Fruit fly (Drosophila melanogaster): ENCODE data around the gene CG4928.

CG4928 gene

DNA sequence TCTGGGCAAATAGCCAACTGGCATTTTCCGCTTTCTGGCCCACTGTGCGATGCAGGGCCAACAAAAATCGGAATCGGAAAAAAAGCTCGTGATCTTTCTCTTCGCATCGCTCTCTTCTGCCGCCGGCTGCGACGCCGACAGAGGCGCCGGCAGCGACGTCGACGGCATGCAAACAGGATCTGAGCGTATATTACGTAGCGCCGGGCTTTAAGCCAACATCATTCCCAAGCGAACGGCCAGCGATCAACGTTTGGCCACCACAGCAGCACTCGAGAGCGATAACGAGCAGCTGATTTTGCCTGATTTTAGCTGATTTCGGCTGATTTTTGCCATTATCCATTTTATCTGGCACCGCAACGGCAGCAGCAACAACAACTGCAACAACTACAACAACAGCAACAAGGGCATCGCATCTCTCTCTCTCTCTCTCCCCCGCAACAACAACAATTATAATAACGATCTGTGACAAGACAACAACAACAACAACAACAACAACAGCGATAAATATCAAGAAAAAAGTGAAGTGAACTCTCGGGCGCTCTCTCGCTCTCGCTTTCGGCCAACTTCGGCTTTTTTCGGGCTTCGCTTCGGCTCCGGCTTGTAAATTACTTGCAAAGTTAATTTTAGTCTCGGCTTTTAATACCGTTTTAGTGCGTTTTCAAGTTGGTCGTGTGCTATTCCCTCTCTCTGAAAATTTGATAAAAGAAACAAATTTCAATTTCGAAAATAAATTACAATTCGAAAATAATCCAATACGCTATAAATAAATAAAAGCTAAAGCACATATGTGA lies at the start of gene CG4928:
Gene CG4928, plus strand, starts transcription at position 216 of the 791 bp plus-strand sequence.
- TF ChIP-seq Sin3A (optimal IDR thresholded peaks at IDR 0.05): no peak
- TF ChIP-seq h (optimal IDR thresholded peaks at IDR 0.05): no peak

DNA sequence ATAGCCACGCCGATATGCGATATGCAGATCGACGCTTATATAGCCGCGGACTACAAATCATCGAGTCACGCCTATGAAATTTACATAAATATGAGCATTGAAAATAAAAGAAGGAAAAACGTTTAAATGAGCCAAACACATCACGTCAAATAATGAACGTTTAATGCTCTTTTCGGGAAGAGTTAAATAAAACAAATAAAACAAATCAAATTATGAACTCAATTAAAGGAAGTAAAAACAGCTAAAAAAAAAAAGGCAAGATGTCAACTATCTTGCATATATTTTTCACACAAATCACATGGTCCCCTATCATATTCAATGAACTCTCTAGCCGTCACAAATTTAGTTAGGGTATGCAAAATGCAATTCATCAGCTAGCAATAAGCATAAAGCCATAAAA lies 45.4 kb upstream of the CG4928 start:
- no peak for TF ChIP-seq Sin3A (optimal IDR thresholded peaks at IDR 0.05)
- no peak for TF ChIP-seq ttk (optimal IDR thresholded peaks at IDR 0.05)
- no peak for TF ChIP-seq psq (optimal IDR thresholded peaks at IDR 0.05)
- TF ChIP-seq insv (optimal IDR thresholded peaks at IDR 0.05): no peak
- no peak for TF ChIP-seq h (optimal IDR thresholded peaks at IDR 0.05)
- TF ChIP-seq Myc (optimal IDR thresholded peaks at IDR 0.05): no peak

DNA sequence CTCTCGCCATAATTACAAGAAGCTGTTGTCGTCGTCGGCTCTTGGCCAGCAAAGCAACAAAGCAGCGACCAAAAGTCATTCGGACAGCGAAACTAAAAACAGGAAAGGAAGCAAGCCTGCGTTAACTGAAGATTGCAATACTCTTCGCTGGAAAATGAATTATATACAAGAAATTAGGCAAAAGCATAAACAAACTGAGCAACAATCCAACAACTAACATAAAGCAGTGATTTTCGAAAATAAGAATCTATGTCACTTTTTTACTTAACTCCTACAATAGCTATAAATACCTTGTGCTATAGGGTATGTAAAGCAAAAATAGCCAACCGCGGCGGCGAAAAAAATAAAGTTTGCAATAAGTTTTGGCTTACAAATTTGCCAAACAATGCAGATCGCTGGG lies 41.2 kb upstream of the CG4928 start:
- TF ChIP-seq ttk (optimal IDR thresholded peaks at IDR 0.05) (no peak), h (optimal IDR thresholded peaks at IDR 0.05) (no peak)

DNA sequence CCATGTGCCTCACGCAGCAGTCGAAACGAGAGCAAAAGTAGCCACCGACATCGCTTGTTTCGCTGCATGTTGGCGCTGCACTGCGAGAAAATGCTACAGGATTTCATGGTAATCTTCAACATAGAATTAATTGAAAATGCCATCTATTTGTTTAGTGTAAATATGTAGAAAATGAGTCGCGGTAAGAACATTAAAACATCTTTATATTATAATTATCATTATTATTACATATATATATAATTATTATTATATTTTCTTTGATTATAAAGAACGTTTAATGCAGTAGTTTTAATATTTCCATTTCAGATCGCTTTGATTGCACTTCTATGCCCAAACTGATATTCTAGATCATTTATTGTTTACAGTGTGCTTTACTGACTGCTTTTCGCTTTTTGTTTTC lies 39.9 kb upstream of the CG4928 start:
- no peak for TF ChIP-seq Sin3A (optimal IDR thresholded peaks at IDR 0.05)

DNA sequence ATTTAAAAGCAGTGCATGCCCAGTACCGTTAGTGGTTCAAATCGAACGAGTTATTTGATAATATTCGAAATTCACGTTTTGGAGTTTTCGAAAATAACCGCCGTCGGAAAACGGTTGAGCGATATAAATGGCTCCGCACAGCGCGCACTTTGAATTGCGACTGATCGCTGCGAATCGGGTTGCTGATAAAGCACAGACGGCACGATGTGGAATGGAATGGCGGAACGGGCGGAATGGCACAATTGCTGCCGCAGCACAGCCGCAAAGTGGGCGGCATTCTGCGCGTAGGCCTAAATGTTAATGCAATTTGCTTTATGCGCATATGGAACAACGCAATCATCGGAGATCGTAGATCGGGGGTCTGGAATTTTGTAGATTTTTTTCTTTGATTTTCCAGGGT lies 38.3 kb upstream of the CG4928 start:
- no peak for TF ChIP-seq psq (optimal IDR thresholded peaks at IDR 0.05)
- TF ChIP-seq Sin3A (optimal IDR thresholded peaks at IDR 0.05): no peak
- no peak for TF ChIP-seq insv (optimal IDR thresholded peaks at IDR 0.05)
- no peak for TF ChIP-seq Myc (optimal IDR thresholded peaks at IDR 0.05)
- no peak for TF ChIP-seq ttk (optimal IDR thresholded peaks at IDR 0.05)
- no peak for TF ChIP-seq h (optimal IDR thresholded peaks at IDR 0.05)

DNA sequence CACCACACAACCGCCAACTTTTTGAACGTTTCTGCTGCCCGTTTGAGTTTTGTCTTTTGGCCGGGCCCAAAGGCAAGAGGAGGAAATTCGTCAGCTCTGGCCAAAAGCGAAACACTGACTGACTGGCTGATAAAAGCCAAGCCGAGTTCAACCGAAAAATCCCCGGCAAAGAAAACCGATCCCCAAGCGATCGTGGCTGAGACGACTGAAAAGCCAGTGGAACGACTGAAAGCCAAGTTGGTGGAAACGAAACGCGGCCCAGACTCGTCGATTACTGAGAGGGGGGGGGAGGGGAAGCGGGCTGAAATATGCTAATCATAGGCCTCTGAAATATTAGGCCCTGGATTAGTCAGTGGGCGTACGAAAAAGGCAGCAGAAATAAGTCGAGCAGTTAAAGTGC lies 36.6 kb upstream of the CG4928 start, which contains the start of gene CG13003:
Gene CG13003, minus strand, starts transcription at position 120 of the 400 bp plus-strand sequence.
- TF ChIP-seq insv (optimal IDR thresholded peaks at IDR 0.05) (no peak), ttk (optimal IDR thresholded peaks at IDR 0.05) (no peak), psq (optimal IDR thresholded peaks at IDR 0.05) (no peak), Myc (optimal IDR thresholded peaks at IDR 0.05) (no peak), h (optimal IDR thresholded peaks at IDR 0.05) (no peak), Sin3A (optimal IDR thresholded peaks at IDR 0.05) (no peak)

DNA sequence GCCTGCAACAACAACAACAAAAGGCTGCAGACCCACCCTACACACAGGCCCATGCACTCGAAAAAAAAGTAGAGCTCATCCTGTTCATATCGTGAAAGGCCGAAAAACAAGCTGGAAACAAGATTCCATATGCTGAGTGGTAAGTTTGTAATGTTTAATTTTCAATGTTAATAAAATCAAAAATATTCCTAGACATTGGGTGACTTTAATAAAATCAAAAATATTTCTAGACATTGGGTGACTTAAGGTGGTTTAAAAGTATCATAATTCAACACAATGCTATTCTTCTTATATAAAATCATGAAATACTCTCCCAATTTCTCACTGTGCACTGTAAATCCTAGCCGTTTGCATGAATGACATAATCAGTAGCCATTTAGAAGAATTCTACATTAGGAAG lies 33.0 kb upstream of the CG4928 start:
- no peak for TF ChIP-seq Sin3A (optimal IDR thresholded peaks at IDR 0.05)
- no peak for TF ChIP-seq Myc (optimal IDR thresholded peaks at IDR 0.05)
- no peak for TF ChIP-seq insv (optimal IDR thresholded peaks at IDR 0.05)
- no peak for TF ChIP-seq psq (optimal IDR thresholded peaks at IDR 0.05)
- no peak for TF ChIP-seq h (optimal IDR thresholded peaks at IDR 0.05)

DNA sequence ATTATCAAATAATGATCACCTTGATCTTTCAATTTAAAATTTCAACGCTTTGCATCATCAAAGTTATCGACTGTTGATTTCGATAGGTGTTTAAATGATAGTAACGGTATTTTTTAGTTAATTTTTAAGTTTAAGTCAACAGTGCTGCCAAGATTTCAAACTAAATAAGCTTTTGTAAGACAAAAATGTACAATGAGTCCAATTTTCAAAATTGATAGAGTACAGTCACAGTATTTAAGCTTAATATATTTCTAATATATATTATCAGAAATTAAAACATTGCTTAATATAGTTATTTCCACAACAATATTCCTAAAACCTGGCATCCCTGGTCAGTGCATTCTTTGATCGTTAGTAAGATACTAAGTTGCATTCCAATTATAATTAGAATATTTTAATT lies 32.0 kb upstream of the CG4928 start, which contains the start of gene CG4872:
Gene CG4872, plus strand, starts transcription at position 333 of the 400 bp plus-strand sequence.
- TF ChIP-seq psq (optimal IDR thresholded peaks at IDR 0.05) (no peak), Sin3A (optimal IDR thresholded peaks at IDR 0.05) (no peak), ttk (optimal IDR thresholded peaks at IDR 0.05) (no peak), Myc (optimal IDR thresholded peaks at IDR 0.05) (no peak), h (optimal IDR thresholded peaks at IDR 0.05) (no peak), insv (optimal IDR thresholded peaks at IDR 0.05) (no peak)

DNA sequence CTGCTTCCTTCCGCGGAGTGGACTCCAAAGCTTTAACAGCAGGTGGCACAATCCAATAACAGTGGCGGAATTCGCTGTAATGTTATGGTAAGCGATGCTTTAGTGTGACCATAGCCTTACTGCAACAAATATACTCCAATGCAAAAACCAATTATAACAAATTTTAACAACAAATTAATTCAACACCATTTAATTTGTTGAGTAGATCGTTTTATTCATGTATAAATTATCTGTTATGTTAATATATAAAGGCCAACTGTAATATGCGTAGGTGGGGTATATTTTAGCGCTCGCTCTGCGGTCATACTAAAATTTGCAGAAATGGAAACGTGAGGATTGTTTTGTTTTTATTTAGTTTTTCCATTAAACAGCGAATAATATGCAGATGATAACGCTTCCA lies 28.7 kb upstream of the CG4928 start, which contains the start of the genes Nprl2 and Polr3I:
Gene Nprl2, minus strand, starts transcription at position 86 of the 400 bp plus-strand sequence.
Gene Polr3I, plus strand, starts transcription at position 302 of the 400 bp plus-strand sequence.
- TF ChIP-seq psq (optimal IDR thresholded peaks at IDR 0.05) (no peak), h (optimal IDR thresholded peaks at IDR 0.05) (no peak), insv (optimal IDR thresholded peaks at IDR 0.05) (no peak), Sin3A (optimal IDR thresholded peaks at IDR 0.05) (no peak), Myc (optimal IDR thresholded peaks at IDR 0.05) (no peak), ttk (optimal IDR thresholded peaks at IDR 0.05) (no peak)

DNA sequence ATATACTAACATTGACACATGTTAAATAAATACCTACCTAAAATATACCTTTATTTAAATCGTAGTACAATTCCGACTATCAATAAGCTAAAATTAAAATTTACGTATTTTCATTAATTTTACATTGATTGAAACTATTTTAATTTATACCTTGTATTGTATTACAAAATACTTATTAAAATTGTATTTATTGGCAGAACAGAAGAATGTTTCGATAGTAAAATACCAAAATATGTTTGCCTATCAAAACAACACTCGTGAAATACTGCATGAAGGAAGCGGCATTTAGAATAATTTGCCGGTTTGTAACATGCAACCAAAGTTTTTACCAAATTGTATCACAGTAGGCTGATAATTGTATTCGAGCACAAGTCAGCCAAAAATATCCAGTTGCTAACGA lies 26.4 kb upstream of the CG4928 start, which contains the start of the genes DENR and CG4880:
Gene DENR, minus strand, starts transcription at position 10 of the 400 bp plus-strand sequence.
Gene CG4880, plus strand, starts transcription at position 268 of the 400 bp plus-strand sequence.
- TF ChIP-seq Myc (optimal IDR thresholded peaks at IDR 0.05) (no peak), Sin3A (optimal IDR thresholded peaks at IDR 0.05) (no peak), ttk (optimal IDR thresholded peaks at IDR 0.05) (no peak), psq (optimal IDR thresholded peaks at IDR 0.05) (no peak), h (optimal IDR thresholded peaks at IDR 0.05) (no peak), insv (optimal IDR thresholded peaks at IDR 0.05) (no peak)

DNA sequence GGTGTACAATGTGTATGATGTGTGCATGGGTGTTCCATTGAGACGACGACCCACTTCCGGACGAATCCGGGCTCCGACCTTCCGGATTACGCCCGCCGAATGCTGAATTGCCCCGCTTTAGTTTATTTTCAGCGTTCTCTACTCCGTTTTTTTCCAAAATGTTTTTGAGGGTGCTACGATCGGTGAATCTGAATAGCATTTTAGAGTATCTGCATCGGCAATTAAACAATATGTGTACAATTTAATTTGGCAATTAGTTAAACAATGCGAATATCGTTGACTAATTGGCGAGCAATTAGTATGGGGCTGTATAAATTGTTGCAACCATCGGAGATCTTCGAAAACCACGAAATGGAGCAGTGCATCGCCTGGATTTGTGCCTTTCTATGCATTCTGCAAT lies 23.5 kb upstream of the CG4928 start, which contains the start of gene CG13002:
Gene CG13002, plus strand, starts transcription at position 301 of the 400 bp plus-strand sequence.
- TF ChIP-seq Sin3A (optimal IDR thresholded peaks at IDR 0.05) (no peak), h (optimal IDR thresholded peaks at IDR 0.05) (no peak), ttk (optimal IDR thresholded peaks at IDR 0.05) (no peak), insv (optimal IDR thresholded peaks at IDR 0.05) (no peak), psq (optimal IDR thresholded peaks at IDR 0.05) (no peak), Myc (optimal IDR thresholded peaks at IDR 0.05) (no peak)

DNA sequence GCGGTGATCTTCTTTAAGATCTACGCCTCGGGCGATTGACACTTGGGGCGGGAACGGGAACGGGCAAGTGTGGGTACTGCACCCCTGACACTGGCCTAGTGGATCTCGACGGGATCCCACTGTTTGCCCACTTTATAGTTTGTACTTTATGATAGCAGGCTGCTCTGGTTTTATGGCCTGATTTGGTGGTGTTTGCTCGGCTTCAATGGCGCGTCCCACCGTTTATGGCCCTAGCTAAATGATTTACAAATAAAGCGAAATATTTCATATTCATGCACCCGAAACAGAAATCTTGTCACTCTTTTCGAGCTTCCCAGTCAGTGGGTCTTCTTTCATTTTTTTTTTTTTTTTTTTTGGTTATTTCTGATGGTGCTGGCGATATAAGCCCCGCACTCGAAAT lies 22.4 kb upstream of the CG4928 start:
- TF ChIP-seq Sin3A (optimal IDR thresholded peaks at IDR 0.05) (no peak), insv (optimal IDR thresholded peaks at IDR 0.05) (no peak), ttk (optimal IDR thresholded peaks at IDR 0.05) (no peak), h (optimal IDR thresholded peaks at IDR 0.05) (no peak), psq (optimal IDR thresholded peaks at IDR 0.05) (no peak), Myc (optimal IDR thresholded peaks at IDR 0.05) (no peak)

DNA sequence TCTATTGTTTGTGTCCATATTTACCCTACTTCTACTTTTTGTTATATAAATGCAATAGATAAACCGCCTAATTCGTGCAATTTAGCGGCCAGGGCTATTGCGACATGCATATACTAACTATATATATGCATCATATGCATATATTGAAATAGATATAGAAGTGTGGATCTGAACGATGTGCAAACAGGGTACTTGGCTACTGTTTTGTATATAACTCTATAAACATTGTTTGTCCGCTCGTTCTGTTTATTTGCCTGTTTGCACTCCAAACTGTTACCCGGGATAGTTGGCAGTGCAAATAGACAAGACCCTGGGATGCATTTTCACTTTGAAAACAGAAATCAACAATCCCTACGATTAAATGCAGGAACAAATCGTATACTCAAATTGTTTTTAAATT lies 19.9 kb upstream of the CG4928 start:
- TF ChIP-seq psq (optimal IDR thresholded peaks at IDR 0.05) (no peak), insv (optimal IDR thresholded peaks at IDR 0.05) (no peak), ttk (optimal IDR thresholded peaks at IDR 0.05) (no peak), h (optimal IDR thresholded peaks at IDR 0.05) (no peak), Sin3A (optimal IDR thresholded peaks at IDR 0.05) (no peak), Myc (optimal IDR thresholded peaks at IDR 0.05) (no peak)

Data from Kc167 (cell line).